Worm (Caenorhabditis elegans): ENCODE measurements around the gene srr-10.

The srr-10 gene

DNA sequence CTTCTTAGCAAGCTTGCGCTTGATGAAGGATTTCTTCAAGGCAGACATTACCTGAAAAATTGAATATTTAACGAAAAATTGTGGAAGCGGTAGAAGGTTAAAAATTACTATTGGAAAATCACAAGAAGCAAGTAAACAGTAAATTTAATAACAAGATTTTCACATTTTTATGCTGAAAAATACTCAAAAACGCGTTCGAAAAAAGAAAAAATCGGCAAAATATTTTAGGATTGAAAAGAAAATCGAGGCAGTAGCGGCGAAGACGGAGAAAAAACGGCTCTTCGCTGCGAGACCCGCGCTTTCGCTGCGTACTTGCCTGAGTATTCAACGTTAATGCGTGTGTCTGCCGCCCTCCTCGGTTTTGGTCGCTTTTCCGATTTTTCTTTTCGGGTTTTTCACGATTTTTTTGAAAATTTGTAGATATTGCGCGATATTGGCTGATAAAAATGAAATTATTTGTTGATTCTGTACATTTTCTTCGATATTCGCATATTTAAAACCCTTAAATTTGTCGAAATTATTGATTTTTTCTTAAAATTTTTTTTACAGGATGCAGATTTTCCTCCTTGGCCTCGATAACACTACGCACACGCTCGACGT is 40.7 kb downstream of the srr-10 start, which contains the start of the genes rpl-39 and rps-30 (continued):
- TF ChIP-seq unc-62 (GFP tag; optimal IDR thresholded peaks at IDR 0.05 in 1 of 2) (no peak), unc-62 (tag; optimal IDR thresholded peaks at IDR 0.05) (no peak), mep-1 (tag; optimal IDR thresholded peaks at IDR 0.05) (peak; percentile 90), mxl-2 (GFP tag; conservative IDR thresholded peaks at IDR 0.05) (no peak), rbr-2 (tag; optimal IDR thresholded peaks at IDR 0.05) (peak; percentile 82), hlh-30 (tag; optimal IDR thresholded peaks at IDR 0.05; ENCODE audit: insufficient read depth) (peak; percentile 78), nhr-237 (tag; optimal IDR thresholded peaks at IDR 0.05) (no peak), unc-130 (GFP tag; optimal IDR thresholded peaks at IDR 0.05) (peak; percentile 52), tra-1 (GFP tag; IDR thresholded peaks at IDR 0.05) (no peak), fkh-10 (GFP tag; optimal IDR thresholded peaks at IDR 0.05) (peak; percentile 61), nhr-41 (GFP tag; IDR thresholded peaks at IDR 0.05) (no peak), nhr-28 (tag; optimal IDR thresholded peaks at IDR 0.05) (peak; percentile 81), F37D6.2 (tag; optimal IDR thresholded peaks at IDR 0.05) (peak; percentile 16), dve-1 (tag; optimal IDR thresholded peaks at IDR 0.05; ENCODE audit: insufficient read depth) (peak; percentile 83), saeg-2 (GFP tag; IDR thresholded peaks at IDR 0.05) (no peak)

DNA sequence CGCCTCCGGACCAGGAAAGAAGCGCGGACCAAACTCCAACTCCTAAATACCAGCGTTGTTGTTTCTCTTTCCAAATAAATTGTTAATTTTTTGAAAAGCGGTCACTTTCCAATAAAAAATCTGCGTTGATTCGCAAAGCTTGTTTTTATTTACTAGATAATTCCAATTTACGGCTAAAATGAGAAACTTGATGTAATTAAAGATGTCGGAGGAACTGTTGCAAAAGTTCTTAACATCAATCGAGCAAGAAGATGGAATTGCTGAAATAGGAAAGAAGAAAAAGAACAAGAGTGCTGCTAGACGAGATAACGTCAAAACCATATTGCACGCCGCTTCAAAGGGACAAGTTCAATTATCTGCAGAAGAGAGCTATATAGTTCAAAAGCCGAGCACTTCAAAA is 41.7 kb downstream of the srr-10 start, which contains the start of gene C26F1.3:
Gene C26F1.3 (plus strand): TSS at position 203 of the 400 bp plus-strand sequence.
- TF ChIP-seq ZK337.2 (GFP tag; IDR thresholded peaks at IDR 0.05) (no peak), nhr-102 (tag; optimal IDR thresholded peaks at IDR 0.05) (no peak), Y105C5A.15 (GFP tag; IDR thresholded peaks at IDR 0.05) (peak; percentile 35; the same call in 1 of the 2 replicates), daf-8 (GFP tag; IDR thresholded peaks at IDR 0.05) (no peak), pqm-1 (tag; optimal IDR thresholded peaks at IDR 0.05) (no peak), nhr-237 (tag; optimal IDR thresholded peaks at IDR 0.05) (no peak), snpc-1.2 (GFP tag; IDR thresholded peaks at IDR 0.05) (peak; percentile 12; the same call in 1 of the 2 replicates), skn-1 (tag; optimal IDR thresholded peaks at IDR 0.05) (no peak), lin-1 (GFP tag; IDR thresholded peaks at IDR 0.05) (no peak), duxl-1 (tag; optimal IDR thresholded peaks at IDR 0.05; ENCODE audit: poor library complexity) (no peak), lsy-2 (tag; optimal IDR thresholded peaks at IDR 0.05) (no peak), set-16 (GFP tag; IDR thresholded peaks at IDR 0.05) (no peak), lin-39 (tag; optimal IDR thresholded peaks at IDR 0.05) (no peak), attf-4 (tag; optimal IDR thresholded peaks at IDR 0.05) (no peak), ztf-11 (tag; optimal IDR thresholded peaks at IDR 0.05) (no peak), mes-2 (tag; optimal IDR thresholded peaks at IDR 0.05; ENCODE audit: poor library complexity, severe bottlenecking) (peak; percentile 4), arid-1 (GFP tag; conservative IDR thresholded peaks at IDR 0.05) (0 out of 2 replicates have a peak, but pooled peaks have one; percentile 29), nhr-42 (GFP tag; IDR thresholded peaks at IDR 0.05) (no peak), Y75B8A.6 (GFP tag; IDR thresholded peaks at IDR 0.05) (0 out of 2 replicates have a peak, but pooled peaks have one; percentile 42), madf-9 (GFP tag; conservative IDR thresholded peaks at IDR 0.05) (no peak), nhr-41 (GFP tag; IDR thresholded peaks at IDR 0.05) (no peak), vab-7 (GFP tag; IDR thresholded peaks at IDR 0.05) (no peak), mdt-29 (GFP tag; IDR thresholded peaks at IDR 0.05) (0 out of 2 replicates have a peak, but pooled peaks have one; percentile 16), dmd-8 (GFP tag; IDR thresholded peaks at IDR 0.05) (0 out of 2 replicates have a peak, but pooled peaks have one; percentile 27), lin-38 (GFP tag; IDR thresholded peaks at IDR 0.05) (peak; percentile 29; the same call in 1 of the 2 replicates), ama-1 (optimal IDR thresholded peaks at IDR 0.05) (peak; percentile 60), mxl-3 (GFP tag; optimal IDR thresholded peaks at IDR 0.05) (no peak), hlh-11 (tag; optimal IDR thresholded peaks at IDR 0.05) (no peak), spr-1 (tag; optimal IDR thresholded peaks at IDR 0.05) (no peak), F37D6.2 (tag; optimal IDR thresholded peaks at IDR 0.05) (no peak)
